Fruit fly (Drosophila melanogaster) whole organism, wandering third instar larva: Measurements from ENCODE around the gene ThrRS.

ENCODE experiments used
- CG32264 ChIP-seq: fragments of 200-800 bp; sonication (Bioruptor generic); optimal IDR thresholded peaks from 2 replicates; lab custom pipeline; 2016; ENCODE audit warnings: missing biosample characterization, missing genetic modification characterization
- HLH106 ChIP-seq: fragments of 200-800 bp; optimal IDR thresholded peaks from 3 replicates; lab custom pipeline; 2019; ENCODE audit warnings: missing biosample characterization, mild to moderate bottlenecking, missing genetic modification characterization, moderate library complexity
- Jra ChIP-seq: sonication (Bioruptor generic); optimal IDR thresholded peaks from 2 replicates; lab custom pipeline; 2016; ENCODE audit warnings: missing biosample characterization, missing genetic modification characterization
- Myc ChIP-seq: fragments of >200 bp; optimal IDR thresholded peaks from 2 replicates; lab custom pipeline; 2017
- brk ChIP-seq: fragments of 200-800 bp; sonication (Bioruptor generic); optimal IDR thresholded peaks from 2 replicates; lab custom pipeline; 2016; ENCODE audit warnings: missing biosample characterization, mild to moderate bottlenecking, missing genetic modification characterization
- fru ChIP-seq: fragments of 200-800 bp; sonication (Bioruptor generic); optimal IDR thresholded peaks from 3 replicates; lab custom pipeline; 2016; ENCODE audit warnings: missing biosample characterization, mild to moderate bottlenecking, missing genetic modification characterization
- sage ChIP-seq: fragments of 200-800 bp; sonication (Bioruptor generic); optimal IDR thresholded peaks from 2 replicates; lab custom pipeline; 2016; ENCODE audit warnings: missing biosample characterization, mild to moderate bottlenecking, missing genetic modification characterization

- TF ChIP-seq Myc (lab: Kevin White, UChicago) (no peak), sage (GFP tag; lab: Kevin White, UChicago) (no peak), Jra (GFP tag; lab: Kevin White, UChicago) (no peak), HLH106 (tag; lab: Kevin White, UChicago) (no peak), brk (GFP tag; lab: Kevin White, UChicago) (no peak), CG32264 (GFP tag; lab: Kevin White, UChicago) (no peak), fru (GFP tag; lab: Kevin White, UChicago) (no peak)
These were observed 14.4 kb upstream of the ThrRS start for dm6 chr2L:12089145-12089544.
